Worm (Caenorhabditis elegans) whole organism, late embryonic: Measurements from ENCODE around the gene atz-1.

ENCODE experiments used
- C08G9.2 ChIP-seq: sonication (generic microtip); optimal IDR thresholded peaks from 2 replicates; lab custom pipeline; 2016; ENCODE audit warnings: mild to moderate bottlenecking, missing genetic modification characterization, moderate library complexity, missing compliant biosample characterization
- K02D7.2 ChIP-seq: sonication (generic microtip); optimal IDR thresholded peaks from 2 replicates; lab custom pipeline; 2017; ENCODE audit warnings: mild to moderate bottlenecking, missing genetic modification characterization, missing compliant biosample characterization
- K09A11.1 ChIP-seq: sonication (generic microtip); optimal IDR thresholded peaks from 2 replicates; lab custom pipeline; 2017; ENCODE audit warnings: antibody characterized with exemption, mild to moderate bottlenecking, missing genetic modification characterization, missing compliant biosample characterization; ENCODE audit not compliant: insufficient read depth
- T23F11.4 ChIP-seq: fragments of 200-800 bp; sonication (Bioruptor generic); optimal IDR thresholded peaks from 2 replicates; lab custom pipeline; 2018; ENCODE audit warnings: mild to moderate bottlenecking, missing genetic modification characterization, missing compliant biosample characterization
- ahr-1 ChIP-seq: sonication (generic microtip); optimal IDR thresholded peaks from 2 replicates; lab custom pipeline; 2016; ENCODE audit warnings: missing genetic modification characterization, missing compliant biosample characterization
- ama-1 ChIP-seq: fragments of 150-350 bp; optimal IDR thresholded peaks from 2 replicates; lab custom pipeline; 2014
- ceh-19 ChIP-seq: fragments of 200-800 bp; sonication (Bioruptor generic); optimal IDR thresholded peaks from 2 replicates; lab custom pipeline; 2018; ENCODE audit warnings: mild to moderate bottlenecking, missing genetic modification characterization, missing compliant biosample characterization
- ceh-2 ChIP-seq: sonication (generic microtip); optimal IDR thresholded peaks from 2 replicates; lab custom pipeline; 2016; ENCODE audit warnings: missing genotype, missing genetic modification characterization, missing compliant biosample characterization
- ceh-30 ChIP-seq: fragments of 150-350 bp; optimal IDR thresholded peaks from 2 replicates; lab custom pipeline; 2014; ENCODE audit warnings: missing biosample characterization, missing genetic modification characterization
- ceh-45 ChIP-seq: fragments of 200-800 bp; sonication (Bioruptor generic); IDR thresholded peaks from 2 replicates; pipeline ENCODE4 v1.3.6; 2022; ENCODE audit warnings: missing genetic modification reagents, missing genetic modification characterization, missing compliant biosample characterization
- ceh-48 ChIP-seq: sonication (generic microtip); optimal IDR thresholded peaks from 2 replicates; lab custom pipeline; 2016; ENCODE audit warnings: missing genetic modification characterization, inconsistent platforms, missing compliant biosample characterization
- ceh-6 ChIP-seq: fragments of 200-800 bp; sonication (Bioruptor generic); optimal IDR thresholded peaks from 2 replicates; lab custom pipeline; 2018; ENCODE audit warnings: mild to moderate bottlenecking, missing genetic modification characterization, missing compliant biosample characterization
- dmd-4 ChIP-seq: sonication (generic microtip); optimal IDR thresholded peaks from 2 replicates; lab custom pipeline; 2016; ENCODE audit warnings: borderline replicate concordance, missing genetic modification characterization, missing compliant biosample characterization
- dve-1 ChIP-seq: sonication (generic microtip); optimal IDR thresholded peaks from 2 replicates; lab custom pipeline; 2017; ENCODE audit warnings: antibody characterized with exemption, mild to moderate bottlenecking, missing genetic modification characterization, missing compliant biosample characterization
- elt-4 ChIP-seq: sonication (generic microtip); optimal IDR thresholded peaks from 2 replicates; lab custom pipeline; 2016; ENCODE audit warnings: missing genetic modification characterization, missing compliant biosample characterization
- ets-4 ChIP-seq: sonication (generic microtip); optimal IDR thresholded peaks from 2 replicates; lab custom pipeline; 2016; ENCODE audit warnings: missing genetic modification characterization, missing compliant biosample characterization
- eyg-1 ChIP-seq: sonication (generic microtip); optimal IDR thresholded peaks from 2 replicates; lab custom pipeline; 2016; ENCODE audit warnings: missing genotype, missing genetic modification characterization, missing compliant biosample characterization
- fax-1 ChIP-seq: sonication (generic microtip); optimal IDR thresholded peaks from 2 replicates; lab custom pipeline; 2016; ENCODE audit warnings: missing genotype, missing genetic modification characterization, missing compliant biosample characterization
- gmeb-2 ChIP-seq: sonication (generic microtip); optimal IDR thresholded peaks from 2 replicates; lab custom pipeline; 2016; ENCODE audit warnings: missing genetic modification characterization, inconsistent platforms, missing compliant biosample characterization
- hlh-13 ChIP-seq: fragments of 200-800 bp; sonication (Bioruptor generic); optimal IDR thresholded peaks from 2 replicates; lab custom pipeline; 2018; ENCODE audit warnings: mild to moderate bottlenecking, missing genetic modification characterization, missing compliant biosample characterization
- hlh-15 ChIP-seq: sonication (generic microtip); optimal IDR thresholded peaks from 2 replicates; lab custom pipeline; 2016; ENCODE audit warnings: missing genetic modification characterization, missing compliant biosample characterization
- hlh-8 ChIP-seq: sonication (generic microtip); optimal IDR thresholded peaks from 2 replicates; lab custom pipeline; 2016; ENCODE audit warnings: missing genotype, missing genetic modification characterization, missing compliant biosample characterization
- lim-6 ChIP-seq: sonication (generic microtip); optimal IDR thresholded peaks from 2 replicates; lab custom pipeline; 2016; ENCODE audit warnings: missing genetic modification characterization, missing compliant biosample characterization
- nfya-1 ChIP-seq: sonication (generic microtip); optimal IDR thresholded peaks from 2 replicates; lab custom pipeline; 2017; ENCODE audit warnings: missing genetic modification characterization, mild to moderate bottlenecking, missing compliant biosample characterization, antibody characterized with exemption, moderate library complexity
- nhr-11 ChIP-seq: fragments of 150-350 bp; optimal IDR thresholded peaks from 2 replicates; lab custom pipeline; 2014; ENCODE audit warnings: missing biosample characterization, missing genetic modification characterization
- npax-4 ChIP-seq: sonication (generic microtip); optimal IDR thresholded peaks from 2 replicates; lab custom pipeline; 2016; ENCODE audit warnings: missing genetic modification characterization, missing compliant biosample characterization
- pax-1 ChIP-seq: fragments of 150-350 bp; optimal IDR thresholded peaks from 2 replicates; lab custom pipeline; 2014; ENCODE audit warnings: missing biosample characterization, missing genetic modification characterization
- pha-2 ChIP-seq: sonication (generic microtip); optimal IDR thresholded peaks from 2 replicates; lab custom pipeline; 2017; ENCODE audit warnings: mild to moderate bottlenecking, missing genetic modification characterization, missing compliant biosample characterization
- pha-4 ChIP-seq: fragments of 150-350 bp; optimal IDR thresholded peaks from 2 replicates; lab custom pipeline; 2018; ENCODE audit warnings: missing biosample characterization, missing genetic modification reagents, missing genetic modification characterization
- ref-2 ChIP-seq: sonication (generic microtip); optimal IDR thresholded peaks from 2 replicates; lab custom pipeline; 2016; ENCODE audit warnings: missing genetic modification characterization, missing compliant biosample characterization
- rnt-1 ChIP-seq: sonication (generic microtip); optimal IDR thresholded peaks from 2 replicates; lab custom pipeline; 2016; ENCODE audit warnings: missing genetic modification characterization, missing compliant biosample characterization
- sdc-2 ChIP-seq: sonication (generic microtip); optimal IDR thresholded peaks from 2 replicates; lab custom pipeline; 2016; ENCODE audit warnings: missing genotype, missing genetic modification characterization, missing compliant biosample characterization
- sox-2 ChIP-seq: fragments of 200-800 bp; sonication (Bioruptor generic); IDR thresholded peaks from 2 replicates; pipeline ENCODE4 v1.3.6; 2022; ENCODE audit warnings: missing genetic modification reagents, missing genetic modification characterization, missing compliant biosample characterization
- tbx-7 ChIP-seq: sonication (generic microtip); optimal IDR thresholded peaks from 2 replicates; lab custom pipeline; 2016; ENCODE audit warnings: missing genotype, missing genetic modification characterization, missing compliant biosample characterization
- ttx-3 ChIP-seq: sonication (generic microtip); optimal IDR thresholded peaks from 2 replicates; lab custom pipeline; 2016; ENCODE audit warnings: missing genetic modification reagents, missing genetic modification characterization, missing compliant biosample characterization
- unc-3 ChIP-seq, 2 experiments: fragments of 200-800 bp in 1 of 2; sonication (Bioruptor generic) in 1 of 2; sonication (generic microtip) in 1 of 2; conservative IDR thresholded peaks in 1 of 2; optimal IDR thresholded peaks in 1 of 2; 2 replicates each; pipeline versions ENCODE4 v1.3.6 to Lab custom; 2016 to 2022; ENCODE audit warnings: missing compliant biosample characterization in 2 of 2, missing genetic modification characterization in 2 of 2, missing genetic modification reagents in 1 of 2
- unc-42 ChIP-seq: sonication (generic microtip); optimal IDR thresholded peaks from 2 replicates; lab custom pipeline; 2016; ENCODE audit warnings: missing genotype, missing genetic modification characterization, missing compliant biosample characterization
- unc-86 ChIP-seq: sonication (generic microtip); optimal IDR thresholded peaks from 2 replicates; lab custom pipeline; 2016; ENCODE audit warnings: missing genetic modification characterization, missing compliant biosample characterization
- ztf-16 ChIP-seq: sonication (generic microtip); optimal IDR thresholded peaks from 2 replicates; lab custom pipeline; 2017; ENCODE audit warnings: missing genetic modification characterization, missing compliant biosample characterization

Gene atz-1

ce11 chrIV:12391003-12391637 lies 15.2 kb upstream of the atz-1 start, which contains the start of the genes rps-23 and dpm-3 (continued):
- TF ChIP-seq T23F11.4 (GFP tag; lab: Kevin White, UChicago) (peak; percentile 10), fax-1 (tag; lab: Kevin White, UChicago) (peak; percentile 76), pax-1 (peak; percentile 69), K09A11.1 (tag; lab: Kevin White, UChicago) (no peak), hlh-8 (tag; lab: Kevin White, UChicago) (peak; percentile 75), gmeb-2 (tag; lab: Kevin White, UChicago) (no peak), sdc-2 (tag; lab: Kevin White, UChicago) (peak; percentile 6), elt-4 (tag; lab: Kevin White, UChicago) (no peak), nfya-1 (tag; lab: Kevin White, UChicago) (peak; percentile 90), unc-3 (GFP tag; conservative IDR thresholded peaks at IDR 0.05; lab: Robert Waterston, UW) (0 out of 2 replicates have a peak, but pooled peaks have one; percentile 22), unc-3 (tag; optimal IDR thresholded peaks at IDR 0.05; lab: Kevin White, UChicago) (no peak), pha-4 (tag; lab: Kevin White, UChicago) (no peak), ahr-1 (tag; lab: Kevin White, UChicago) (no peak), dmd-4 (tag; lab: Kevin White, UChicago) (no peak), rnt-1 (tag; lab: Kevin White, UChicago) (peak; percentile 82), ceh-6 (no peak), hlh-15 (no peak), hlh-13 (peak; percentile 57), lim-6 (tag; lab: Kevin White, UChicago) (peak; percentile 84), ceh-45 (no peak), ref-2 (peak; percentile 70), dve-1 (tag; lab: Kevin White, UChicago) (peak; percentile 62), eyg-1 (tag; lab: Kevin White, UChicago) (peak; percentile 19), pha-2 (peak; percentile 65), tbx-7 (peak; percentile 64), K02D7.2 (no peak), ceh-48 (tag; lab: Kevin White, UChicago) (no peak), ttx-3 (tag; lab: Kevin White, UChicago) (peak; percentile 36), unc-86 (tag; lab: Kevin White, UChicago) (peak; percentile 48), sox-2 (GFP tag; lab: Robert Waterston, UW) (no peak), C08G9.2 (tag; lab: Kevin White, UChicago) (peak; percentile 92), ceh-19 (no peak), ceh-2 (tag; lab: Kevin White, UChicago) (peak; percentile 90), ama-1 (lab: Kevin White, UChicago) (no peak), unc-42 (tag; lab: Kevin White, UChicago) (peak; percentile 69), nhr-11 (tag; lab: Kevin White, UChicago) (no peak), ceh-30 (tag; lab: Kevin White, UChicago) (peak; percentile 13)

DNA sequence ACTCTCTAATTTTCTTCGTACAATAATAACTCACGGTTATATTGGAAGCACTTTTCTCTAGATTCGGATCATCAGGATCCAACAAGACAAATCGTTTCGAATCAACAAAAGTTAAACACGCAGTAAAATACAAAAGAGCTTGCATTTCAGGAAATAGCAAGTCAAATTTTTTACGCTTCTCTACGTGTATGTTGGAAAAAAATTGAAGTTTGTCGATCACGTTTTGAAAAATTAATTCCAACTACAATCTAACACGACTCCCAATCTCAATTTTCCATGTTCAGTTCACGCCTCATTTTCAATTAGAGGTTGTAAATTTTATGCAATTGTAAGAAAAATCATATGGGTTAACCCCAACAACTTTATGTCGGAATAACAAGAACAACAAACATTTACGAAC lies 14.0 kb upstream of the atz-1 start, which contains the start of gene spe-45:
Gene spe-45 (minus strand): TSS at position 145 of the 400 bp plus-strand sequence.
- TF ChIP-seq ztf-16 (tag; lab: Kevin White, UChicago) (no peak), ets-4 (tag; lab: Kevin White, UChicago) (no peak), ceh-30 (tag; lab: Kevin White, UChicago) (no peak), sox-2 (GFP tag; lab: Robert Waterston, UW) (no peak), npax-4 (tag; lab: Kevin White, UChicago) (no peak), dmd-4 (tag; lab: Kevin White, UChicago) (no peak)
